Fruit fly (Drosophila melanogaster) whole organism, embryonic: ENCODE results near the gene Sec3.

ENCODE experiments used
- CG10654 ChIP-seq: fragments of 200-800 bp; sonication (Bioruptor generic); optimal IDR thresholded peaks from 2 replicates; lab custom pipeline; 2016; ENCODE audit warnings: missing biosample characterization, missing genetic modification characterization
- CG4328 ChIP-seq: fragments of 200-800 bp; sonication (Bioruptor generic); optimal IDR thresholded peaks from 3 replicates; lab custom pipeline; 2017; ENCODE audit warnings: missing biosample characterization, missing genetic modification reagents, missing genetic modification characterization
- CG6272 ChIP-seq: fragments of 200-800 bp; sonication (Bioruptor generic); IDR thresholded peaks from 2 replicates; pipeline ENCODE4 v1.3.6; 2022; ENCODE audit warnings: missing biosample characterization, missing genetic modification characterization
- Ssrp ChIP-seq: fragments of 200-800 bp; sonication (Bioruptor generic); optimal IDR thresholded peaks from 2 replicates; lab custom pipeline; 2018; ENCODE audit warnings: missing biosample characterization, mild to moderate bottlenecking, missing genetic modification characterization, moderate library complexity

DNA sequence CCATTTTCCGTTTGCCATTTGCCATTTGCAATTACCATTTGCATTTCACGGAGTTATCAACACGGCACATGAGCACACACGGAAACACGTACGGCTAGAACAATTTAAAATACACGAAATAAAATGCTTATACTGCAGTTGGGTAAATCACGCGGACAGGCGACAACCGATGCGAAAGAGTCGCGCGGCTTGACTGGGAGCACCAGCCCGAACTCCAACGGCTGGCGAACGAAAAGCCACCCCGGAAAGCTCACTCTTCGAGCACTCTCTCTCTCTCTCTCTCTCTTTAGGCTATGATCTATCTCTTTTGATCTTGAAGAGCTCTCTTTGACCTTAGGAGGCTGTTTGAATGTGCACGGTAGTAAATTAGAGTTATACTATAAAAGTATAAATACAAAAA, 3.7 kb downstream of the Sec3 start, which contains the start of gene blot:
- TF ChIP-seq CG4328 (no peak), CG10654 (GFP tag; lab: Kevin White, UChicago) (no peak), CG6272 (GFP tag; lab: Robert Waterston, UW) (no peak), Ssrp (tag; lab: Kevin White, UChicago) (no peak)
